Fruit fly (Drosophila melanogaster) whole organism, embryonic: Measurements from ENCODE around the gene toy.

ENCODE experiments used
- Ada2b ChIP-seq: fragments of 200-800 bp; sonication (Bioruptor generic); IDR thresholded peaks from 2 replicates; pipeline ENCODE4 v1.3.6; 2022; ENCODE audit warnings: missing biosample characterization, missing genetic modification characterization
- CG12104 ChIP-seq: fragments of 200-800 bp; sonication (Bioruptor generic); optimal IDR thresholded peaks from 3 replicates; lab custom pipeline; 2016; ENCODE audit warnings: missing biosample characterization, missing genetic modification characterization
- CG12155 ChIP-seq: fragments of 200-800 bp; sonication (Bioruptor generic); optimal IDR thresholded peaks from 3 replicates; lab custom pipeline; 2016; ENCODE audit warnings: missing biosample characterization, missing genetic modification characterization
- CG12299 ChIP-seq: fragments of 200-800 bp; sonication (Bioruptor generic); optimal IDR thresholded peaks from 2 replicates; lab custom pipeline; 2018; ENCODE audit warnings: missing biosample characterization, mild to moderate bottlenecking, missing genetic modification characterization
- CG12942 ChIP-seq: fragments of 200-800 bp; sonication (Bioruptor generic); optimal IDR thresholded peaks from 3 replicates; lab custom pipeline; 2016; ENCODE audit warnings: missing biosample characterization, missing genetic modification characterization
- CG13287 ChIP-seq: fragments of 200-800 bp; sonication (Bioruptor generic); IDR thresholded peaks from 2 replicates; pipeline ENCODE4 v1.3.6; 2022; ENCODE audit warnings: missing biosample characterization, missing genetic modification characterization; ENCODE audit not compliant: partially characterized antibody
- CG13296 ChIP-seq: fragments of 200-800 bp; sonication (Bioruptor generic); optimal IDR thresholded peaks from 3 replicates; lab custom pipeline; 2018; ENCODE audit warnings: missing biosample characterization, mild to moderate bottlenecking, missing genetic modification characterization
- CG14965 ChIP-seq: fragments of 200-800 bp; sonication (Bioruptor generic); optimal IDR thresholded peaks from 2 replicates; lab custom pipeline; 2016; ENCODE audit warnings: missing biosample characterization, missing genetic modification characterization, borderline replicate concordance
- CG15011 ChIP-seq: fragments of 200-800 bp; sonication (Bioruptor generic); optimal IDR thresholded peaks from 3 replicates; lab custom pipeline; 2018; ENCODE audit warnings: missing biosample characterization, mild to moderate bottlenecking, missing genetic modification characterization
- CG15269 ChIP-seq: fragments of 200-800 bp; sonication (Bioruptor generic); optimal IDR thresholded peaks from 2 replicates; lab custom pipeline; 2018; ENCODE audit warnings: missing biosample characterization, mild to moderate bottlenecking, missing genetic modification characterization, moderate library complexity
- CG15601 ChIP-seq: fragments of 200-800 bp; sonication (Bioruptor generic); optimal IDR thresholded peaks from 3 replicates; lab custom pipeline; 2019; ENCODE audit warnings: missing biosample characterization, mild to moderate bottlenecking, missing genetic modification characterization, moderate library complexity
- CG17186 ChIP-seq: fragments of 200-800 bp; sonication (Bioruptor generic); optimal IDR thresholded peaks from 3 replicates; lab custom pipeline; 2017; ENCODE audit warnings: missing biosample characterization, missing genetic modification reagents, missing genetic modification characterization
- CG2875 ChIP-seq: fragments of 200-800 bp; sonication (Bioruptor generic); optimal IDR thresholded peaks from 2 replicates; lab custom pipeline; 2017; ENCODE audit warnings: missing biosample characterization, mild to moderate bottlenecking, missing genetic modification characterization, missing genetic modification reagents
- CG32532 ChIP-seq: fragments of 200-800 bp; sonication (Bioruptor generic); IDR thresholded peaks from 2 replicates; pipeline ENCODE4 v1.3.6; 2022; ENCODE audit warnings: missing biosample characterization, missing genetic modification characterization
- CG33557 ChIP-seq: fragments of 200-800 bp; sonication (Bioruptor generic); optimal IDR thresholded peaks from 2 replicates; lab custom pipeline; 2019; ENCODE audit warnings: missing biosample characterization, mild to moderate bottlenecking, missing genetic modification characterization, moderate library complexity
- CG4404 ChIP-seq: fragments of 200-800 bp; sonication (Bioruptor generic); IDR thresholded peaks from 2 replicates; pipeline ENCODE4 v1.3.6; 2022; ENCODE audit warnings: missing biosample characterization, missing genetic modification characterization
- CG4707 ChIP-seq: fragments of 200-800 bp; sonication (Bioruptor generic); optimal IDR thresholded peaks from 2 replicates; lab custom pipeline; 2018; ENCODE audit warnings: missing biosample characterization, mild to moderate bottlenecking, missing genetic modification characterization, moderate library complexity
- CG6254 ChIP-seq: fragments of 200-800 bp; sonication (Bioruptor generic); optimal IDR thresholded peaks from 3 replicates; lab custom pipeline; 2017; ENCODE audit warnings: mild to moderate bottlenecking, missing biosample characterization, missing genetic modification reagents, missing genetic modification characterization
- CG6654 ChIP-seq: fragments of 200-800 bp; sonication (Bioruptor generic); optimal IDR thresholded peaks from 2 replicates; lab custom pipeline; 2017; ENCODE audit warnings: missing biosample characterization, mild to moderate bottlenecking, missing genetic modification characterization
- CG6765 ChIP-seq: fragments of 200-800 bp; sonication (Bioruptor generic); optimal IDR thresholded peaks from 3 replicates; lab custom pipeline; 2017; ENCODE audit warnings: missing biosample characterization, mild to moderate bottlenecking, missing genetic modification characterization
- CG6813 ChIP-seq: fragments of 200-800 bp; sonication (Bioruptor generic); optimal IDR thresholded peaks from 2 replicates; lab custom pipeline; 2017; ENCODE audit warnings: missing biosample characterization, missing genetic modification characterization, mild to moderate bottlenecking, moderate library complexity, missing genetic modification reagents
- CG7271 ChIP-seq: fragments of 200-800 bp; sonication (Bioruptor generic); optimal IDR thresholded peaks from 2 replicates; lab custom pipeline; 2018; ENCODE audit warnings: missing biosample characterization, mild to moderate bottlenecking, missing genetic modification characterization, moderate library complexity
- CG8924 ChIP-seq: fragments of 200-800 bp; optimal IDR thresholded peaks from 3 replicates; lab custom pipeline; 2019; ENCODE audit warnings: missing biosample characterization, mild to moderate bottlenecking, missing genetic modification characterization, moderate library complexity
- CHES-1-like ChIP-seq: fragments of 200-800 bp; sonication (Bioruptor generic); optimal IDR thresholded peaks from 2 replicates; lab custom pipeline; 2016; ENCODE audit warnings: missing biosample characterization, missing genetic modification characterization
- D19B ChIP-seq: fragments of 200-800 bp; sonication (Bioruptor generic); optimal IDR thresholded peaks from 2 replicates; lab custom pipeline; 2017; ENCODE audit warnings: missing biosample characterization, mild to moderate bottlenecking, missing genetic modification characterization
- Hmr ChIP-seq: fragments of 200-800 bp; sonication (Bioruptor generic); optimal IDR thresholded peaks from 3 replicates; lab custom pipeline; 2017; ENCODE audit warnings: mild to moderate bottlenecking, missing biosample characterization, missing genetic modification reagents, missing genetic modification characterization
- Lpt ChIP-seq: fragments of >200 bp; optimal IDR thresholded peaks from 2 replicates; lab custom pipeline; 2018; ENCODE audit warnings: missing biosample characterization, missing genetic modification characterization
- Optix ChIP-seq: fragments of 200-800 bp; sonication (Bioruptor generic); IDR thresholded peaks from 3 replicates; pipeline ENCODE4 v1.3.6; 2022; ENCODE audit warnings: missing biosample characterization, missing genetic modification characterization
- Sox100B ChIP-seq: fragments of 200-800 bp; sonication (Bioruptor generic); optimal IDR thresholded peaks from 3 replicates; lab custom pipeline; 2018; ENCODE audit warnings: missing biosample characterization, mild to moderate bottlenecking, missing genetic modification characterization
- Ssrp ChIP-seq: fragments of 200-800 bp; sonication (Bioruptor generic); optimal IDR thresholded peaks from 2 replicates; lab custom pipeline; 2018; ENCODE audit warnings: missing biosample characterization, mild to moderate bottlenecking, missing genetic modification characterization, moderate library complexity
- aop ChIP-seq: fragments of 200-800 bp; sonication (Bioruptor generic); IDR thresholded peaks from 2 replicates; pipeline ENCODE4 v1.3.6; 2022; ENCODE audit warnings: missing biosample characterization, missing genetic modification characterization
- cato ChIP-seq: fragments of 200-800 bp; sonication (Bioruptor generic); optimal IDR thresholded peaks from 2 replicates; lab custom pipeline; 2016; ENCODE audit warnings: missing biosample characterization, missing genetic modification characterization, borderline replicate concordance
- cg ChIP-seq: fragments of 200-800 bp; sonication (Bioruptor generic); optimal IDR thresholded peaks from 3 replicates; lab custom pipeline; 2019; ENCODE audit warnings: missing biosample characterization, mild to moderate bottlenecking, missing genetic modification characterization, moderate library complexity
- corto ChIP-seq: fragments of 200-800 bp; sonication (Bioruptor generic); optimal IDR thresholded peaks from 2 replicates; lab custom pipeline; 2016; ENCODE audit warnings: missing biosample characterization, mild to moderate bottlenecking, missing genetic modification characterization, moderate library complexity
- gce ChIP-seq: fragments of 200-800 bp; sonication (Bioruptor generic); IDR thresholded peaks from 3 replicates; pipeline ENCODE4 v1.3.6; 2022; ENCODE audit warnings: missing biosample characterization, missing genetic modification characterization
- gem ChIP-seq: fragments of 200-800 bp; sonication (Bioruptor generic); optimal IDR thresholded peaks from 2 replicates; lab custom pipeline; 2019; ENCODE audit warnings: missing biosample characterization, mild to moderate bottlenecking, missing genetic modification characterization, moderate library complexity
- gfzf ChIP-seq: fragments of 200-800 bp; sonication (Bioruptor generic); optimal IDR thresholded peaks from 2 replicates; lab custom pipeline; 2016; ENCODE audit warnings: missing biosample characterization, mild to moderate bottlenecking, missing genetic modification characterization, moderate library complexity
- gro ChIP-seq: fragments of 200-800 bp; sonication (Bioruptor generic); optimal IDR thresholded peaks from 2 replicates; lab custom pipeline; 2016; ENCODE audit warnings: missing biosample characterization, missing genetic modification characterization
- insv ChIP-seq, 2 experiments: fragments of 200-800 bp; sonication (Bioruptor generic); optimal IDR thresholded peaks; 3 replicates each; lab custom pipeline; 2016 to 2018; ENCODE audit warnings: missing biosample characterization in 2 of 2, missing genetic modification characterization in 2 of 2
- lab ChIP-seq: fragments of 200-800 bp; sonication (Bioruptor generic); optimal IDR thresholded peaks from 3 replicates; lab custom pipeline; 2017; ENCODE audit warnings: missing biosample characterization, missing genetic modification characterization, mild to moderate bottlenecking, moderate library complexity, missing genetic modification reagents
- otp ChIP-seq: fragments of 200-800 bp; sonication (Bioruptor generic); IDR thresholded peaks from 3 replicates; pipeline ENCODE4, ENCODE4 v1.3.6; 2022; ENCODE audit warnings: missing biosample characterization, missing genetic modification characterization
- psq ChIP-seq: fragments of 200-800 bp; sonication (Bioruptor generic); optimal IDR thresholded peaks from 2 replicates; lab custom pipeline; 2017; ENCODE audit warnings: missing biosample characterization, missing genetic modification characterization
- sima ChIP-seq: fragments of 200-800 bp; sonication (Bioruptor generic); optimal IDR thresholded peaks from 2 replicates; lab custom pipeline; 2016; ENCODE audit warnings: missing biosample characterization, missing genetic modification characterization
- slou ChIP-seq: fragments of 200-800 bp; sonication (Bioruptor generic); optimal IDR thresholded peaks from 3 replicates; lab custom pipeline; 2016; ENCODE audit warnings: missing biosample characterization, missing genetic modification characterization
- slp2 ChIP-seq: fragments of 200-800 bp; sonication (Bioruptor generic); optimal IDR thresholded peaks from 2 replicates; lab custom pipeline; 2016; ENCODE audit warnings: missing biosample characterization, missing genetic modification characterization
- sqz ChIP-seq: fragments of 200-800 bp; sonication (Bioruptor generic); optimal IDR thresholded peaks from 3 replicates; lab custom pipeline; 2018; ENCODE audit warnings: missing biosample characterization, mild to moderate bottlenecking, missing genetic modification characterization
- stwl ChIP-seq: fragments of 200-800 bp; sonication (Bioruptor generic); optimal IDR thresholded peaks from 3 replicates; lab custom pipeline; 2018; ENCODE audit warnings: missing biosample characterization, mild to moderate bottlenecking, missing genetic modification characterization, moderate library complexity
- vfl ChIP-seq: fragments of 200-800 bp; sonication (Bioruptor generic); optimal IDR thresholded peaks from 2 replicates; lab custom pipeline; 2016; ENCODE audit warnings: missing biosample characterization, missing genetic modification characterization
- wor ChIP-seq: fragments of 200-800 bp; sonication (Bioruptor generic); IDR thresholded peaks from 2 replicates; pipeline ENCODE4 v1.3.6; 2022; ENCODE audit warnings: missing biosample characterization, missing genetic modification characterization

Gene toy

DNA sequence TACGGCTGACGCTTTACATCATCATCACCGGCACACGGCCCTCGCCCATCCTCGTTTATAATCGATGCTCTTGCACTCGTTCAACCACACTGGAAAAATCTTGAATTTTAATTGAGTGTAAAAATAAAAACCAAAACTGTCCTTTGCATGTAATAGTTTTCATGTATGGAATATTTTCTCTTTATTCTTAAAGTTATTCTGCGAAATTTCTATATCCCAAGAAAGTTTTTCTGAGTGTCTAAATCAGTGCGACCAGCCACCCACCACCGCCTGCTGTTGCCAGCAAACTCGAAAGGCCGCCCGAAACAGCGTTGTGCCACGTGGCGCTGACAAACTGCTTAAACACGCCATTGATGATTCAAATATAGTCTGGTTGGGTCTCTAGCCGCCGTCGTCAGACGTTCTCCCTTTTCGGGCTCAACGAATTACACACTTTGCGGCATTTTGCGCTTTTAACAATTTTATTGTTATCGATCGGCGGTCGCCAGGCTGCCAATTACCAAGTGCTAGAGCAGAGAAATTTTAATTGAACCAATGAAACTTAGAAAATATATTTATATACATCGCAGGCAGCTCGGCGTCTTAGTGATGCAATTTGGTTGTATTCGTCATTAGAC, 6.6 kb upstream of the toy start (continued):
- TF ChIP-seq Lpt (GFP tag; lab: Kevin White, UChicago) (no peak), otp (GFP tag; lab: Robert Waterston, UW) (no peak; the same call in 2 of the 3 replicates), gfzf (GFP tag; lab: Kevin White, UChicago) (no peak), slou (GFP tag; lab: Kevin White, UChicago) (peak; percentile 55), Ada2b (GFP tag; lab: Robert Waterston, UW) (peak; percentile 75; the same call in 1 of the 2 replicates), CG7271 (no peak), Optix (GFP tag; lab: Robert Waterston, UW) (no peak; the same call in 2 of the 3 replicates), lab (GFP tag; lab: Kevin White, UChicago) (peak; percentile 86), psq (peak; percentile 14), cato (GFP tag; lab: Kevin White, UChicago) (no peak), CG13287 (no peak), CG12942 (peak; percentile 38), CG6765 (GFP tag; lab: Kevin White, UChicago) (peak; percentile 19), CG13296 (GFP tag; lab: Kevin White, UChicago) (peak; percentile 62), Hmr (GFP tag; lab: Kevin White, UChicago) (peak; percentile 79), CG6654 (peak; percentile 36), CG12155 (GFP tag; lab: Kevin White, UChicago) (peak; percentile 55), CG15011 (no peak), CG17186 (no peak), corto (no peak), stwl (tag; lab: Kevin White, UChicago) (no peak), aop (GFP tag; lab: Robert Waterston, UW) (no peak), CG33557 (GFP tag; lab: Kevin White, UChicago) (peak; percentile 30), insv (GFP tag; optimal IDR thresholded peaks at IDR 0.05; lab: Kevin White, UChicago) (no peak), CG8924 (peak; percentile 80), CG15269 (tag; lab: Kevin White, UChicago) (no peak), slp2 (GFP tag; lab: Kevin White, UChicago) (peak; percentile 53), CG32532 (GFP tag; lab: Robert Waterston, UW) (no peak; the same call in 1 of the 2 replicates), Ssrp (tag; lab: Kevin White, UChicago) (no peak), vfl (GFP tag; lab: Kevin White, UChicago) (no peak), CG2875 (peak; percentile 79), CG4404 (GFP tag; lab: Robert Waterston, UW) (no peak), CG6254 (GFP tag; lab: Kevin White, UChicago) (peak; percentile 72), CG12299 (peak; percentile 42), gro (peak; percentile 10), sqz (no peak), sima (peak; percentile 5), D19B (GFP tag; lab: Kevin White, UChicago) (no peak), Sox100B (GFP tag; lab: Kevin White, UChicago) (peak; percentile 70), CG14965 (GFP tag; lab: Kevin White, UChicago) (peak; percentile 38), gem (peak; percentile 87), CHES-1-like (GFP tag; lab: Kevin White, UChicago) (peak; percentile 48), CG12104 (GFP tag; lab: Kevin White, UChicago) (no peak), CG15601 (tag; lab: Kevin White, UChicago) (peak; percentile 78), CG4707 (GFP tag; lab: Kevin White, UChicago) (peak; percentile 58), gce (GFP tag; lab: Robert Waterston, UW) (peak; percentile 84), cg (GFP tag; lab: Kevin White, UChicago) (no peak), wor (GFP tag; lab: Robert Waterston, UW) (peak; percentile 64), CG6813 (peak; percentile 53)
